Worm (Caenorhabditis elegans) whole organism, mixed stage, embryonic: ENCODE measurements around the gene dhs-29.

Source experiments
- blmp-1 ChIP-seq: fragments of 150-350 bp; optimal IDR thresholded peaks from 2 replicates; lab custom pipeline; 2014; ENCODE audit warnings: missing biosample characterization, missing genetic modification characterization
- ceh-39 ChIP-seq: fragments of 150-350 bp; optimal IDR thresholded peaks from 2 replicates; lab custom pipeline; 2014; ENCODE audit warnings: missing biosample characterization, missing genetic modification characterization
- ceh-83 ChIP-seq: fragments of 200-800 bp; sonication (Bioruptor generic); optimal IDR thresholded peaks from 2 replicates; lab custom pipeline; 2018; ENCODE audit warnings: mild to moderate bottlenecking, missing genetic modification characterization, missing compliant biosample characterization
- ces-1 ChIP-seq: fragments of 150-350 bp; optimal IDR thresholded peaks from 2 replicates; lab custom pipeline; 2014; ENCODE audit warnings: missing biosample characterization, missing genetic modification reagents, missing genetic modification characterization
- drap-1 ChIP-seq: fragments of 200-800 bp; sonication (Bioruptor generic); optimal IDR thresholded peaks from 3 replicates; lab custom pipeline; 2018; ENCODE audit warnings: mild to moderate bottlenecking, missing genetic modification characterization, missing compliant biosample characterization
- elt-3 ChIP-seq: fragments of 150-350 bp; optimal IDR thresholded peaks from 2 replicates; lab custom pipeline; 2014; ENCODE audit warnings: missing biosample characterization, missing genetic modification characterization
- ham-2 ChIP-seq: fragments of 200-800 bp; sonication (Bioruptor generic); optimal IDR thresholded peaks from 2 replicates; lab custom pipeline; 2018; ENCODE audit warnings: mild to moderate bottlenecking, missing genetic modification characterization, missing compliant biosample characterization
- lin-13 ChIP-seq: fragments of 150-350 bp; optimal IDR thresholded peaks from 2 replicates; lab custom pipeline; 2014; ENCODE audit warnings: missing biosample characterization, missing genetic modification characterization
- mab-5 ChIP-seq: fragments of 150-350 bp; optimal IDR thresholded peaks from 2 replicates; lab custom pipeline; 2014; ENCODE audit warnings: missing biosample characterization, missing genetic modification characterization
- mep-1 ChIP-seq: fragments of 150-350 bp; optimal IDR thresholded peaks from 2 replicates; lab custom pipeline; 2017; ENCODE audit warnings: missing biosample characterization, missing genetic modification reagents, missing genetic modification characterization, inconsistent platforms
- nhr-12 ChIP-seq: fragments of 150-350 bp; optimal IDR thresholded peaks from 2 replicates; lab custom pipeline; 2014; ENCODE audit warnings: missing biosample characterization, missing genetic modification characterization
- nhr-28 ChIP-seq: fragments of 150-350 bp; optimal IDR thresholded peaks from 2 replicates; lab custom pipeline; 2014; ENCODE audit warnings: missing biosample characterization, missing genetic modification characterization
- unc-39 ChIP-seq: fragments of 150-350 bp; optimal IDR thresholded peaks from 2 replicates; lab custom pipeline; 2014; ENCODE audit warnings: missing biosample characterization, missing genetic modification characterization

DNA sequence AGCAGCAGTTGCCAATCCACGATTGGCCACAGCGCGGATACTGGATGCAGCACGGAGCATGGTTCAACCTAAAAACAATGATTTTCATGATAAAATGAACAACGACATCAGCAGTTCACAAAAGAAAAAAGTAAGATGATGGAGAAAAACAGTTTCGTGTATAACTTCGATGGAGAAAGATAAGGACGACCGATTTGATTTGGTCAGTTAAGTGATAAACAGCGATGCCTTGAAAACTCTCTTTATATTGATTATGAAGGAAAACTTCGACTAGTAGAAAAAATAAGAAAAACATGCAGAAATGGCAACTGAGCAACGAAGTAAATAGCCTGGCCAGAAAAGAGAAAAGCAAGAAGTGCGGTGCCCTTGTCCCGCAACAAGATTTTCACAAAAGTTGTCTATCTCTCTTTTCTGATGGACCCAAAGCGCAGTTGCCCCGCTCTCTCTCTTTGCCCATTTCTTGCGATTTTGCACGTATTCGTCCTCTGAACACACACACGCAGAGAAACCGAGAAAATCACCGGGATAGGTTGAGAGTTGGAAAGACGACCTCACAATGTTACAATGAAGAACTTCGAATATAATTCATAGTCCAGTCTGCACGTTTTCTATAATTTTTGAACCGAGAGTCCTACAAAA is 3.7 kb downstream of the dhs-29 start, which contains the start of gene pcca-1:
- TF ChIP-seq elt-3 (tag; lab: Kevin White, UChicago) (no peak), ceh-39 (no peak), unc-39 (tag; lab: Kevin White, UChicago) (no peak), nhr-12 (no peak), mab-5 (tag; lab: Kevin White, UChicago) (no peak), blmp-1 (tag; lab: Kevin White, UChicago) (no peak), ces-1 (no peak), mep-1 (no peak), ham-2 (GFP tag; lab: Kevin White, UChicago) (no peak), nhr-28 (no peak), lin-13 (tag; lab: Kevin White, UChicago) (no peak), drap-1 (no peak), ceh-83 (GFP tag; lab: Kevin White, UChicago) (no peak)
